Fruit fly (Drosophila melanogaster) whole organism, embryonic: ENCODE data around the gene Fnta.

Experiments used
- Aef1 ChIP-seq: fragments of 200-800 bp; sonication (Bioruptor generic); IDR thresholded peaks from 3 replicates; pipeline ENCODE4 v1.3.6; 2022; ENCODE audit warnings: missing biosample characterization, missing genetic modification characterization
- B-H2 ChIP-seq: fragments of 200-800 bp; sonication (Bioruptor generic); optimal IDR thresholded peaks from 2 replicates; lab custom pipeline; 2018; ENCODE audit warnings: missing biosample characterization, mild to moderate bottlenecking, missing genetic modification characterization
- Bgb ChIP-seq: fragments of 200-800 bp; sonication (Bioruptor generic); IDR thresholded peaks from 2 replicates; pipeline ENCODE4 v1.3.6; 2022; ENCODE audit warnings: missing biosample characterization, missing genetic modification characterization; ENCODE audit not compliant: partially characterized antibody
- CG11085 ChIP-seq: fragments of 200-800 bp; sonication (Bioruptor generic); IDR thresholded peaks from 2 replicates; pipeline ENCODE4 v1.3.6; 2022; ENCODE audit warnings: missing biosample characterization, missing genetic modification characterization
- CG11695 ChIP-seq: fragments of 200-800 bp; sonication (Bioruptor generic); IDR thresholded peaks from 3 replicates; pipeline ENCODE4 v1.3.6; 2022; ENCODE audit warnings: missing biosample characterization, missing genetic modification characterization
- CG13296 ChIP-seq: fragments of 200-800 bp; sonication (Bioruptor generic); optimal IDR thresholded peaks from 3 replicates; lab custom pipeline; 2018; ENCODE audit warnings: missing biosample characterization, mild to moderate bottlenecking, missing genetic modification characterization
- CG1529 ChIP-seq: fragments of 200-800 bp; sonication (Bioruptor generic); optimal IDR thresholded peaks from 3 replicates; lab custom pipeline; 2018; ENCODE audit warnings: missing biosample characterization, missing genetic modification characterization
- CG15514 ChIP-seq: fragments of 200-800 bp; sonication (Bioruptor generic); optimal IDR thresholded peaks from 3 replicates; lab custom pipeline; 2017; ENCODE audit warnings: missing biosample characterization, missing genetic modification characterization, mild to moderate bottlenecking, moderate library complexity, missing genetic modification reagents
- CG16863 ChIP-seq: fragments of 200-800 bp; sonication (Bioruptor generic); optimal IDR thresholded peaks from 3 replicates; lab custom pipeline; 2016; ENCODE audit warnings: missing biosample characterization, missing genetic modification characterization
- CG17359 ChIP-seq: fragments of 200-800 bp; sonication (Bioruptor generic); optimal IDR thresholded peaks from 3 replicates; lab custom pipeline; 2018; ENCODE audit warnings: missing biosample characterization, mild to moderate bottlenecking, missing genetic modification characterization, moderate library complexity
- CG2678 ChIP-seq: fragments of 200-800 bp; sonication (Bioruptor generic); optimal IDR thresholded peaks from 3 replicates; lab custom pipeline; 2019; ENCODE audit warnings: missing biosample characterization, mild to moderate bottlenecking, missing genetic modification characterization, moderate library complexity
- CG9609 ChIP-seq: fragments of 200-800 bp; sonication (Bioruptor generic); optimal IDR thresholded peaks from 3 replicates; lab custom pipeline; 2016; ENCODE audit warnings: missing biosample characterization, missing genetic modification characterization
- CTCF ChIP-seq: fragments of 200-800 bp; sonication (Bioruptor generic); optimal IDR thresholded peaks from 2 replicates; lab custom pipeline; 2017; ENCODE audit warnings: missing biosample characterization, mild to moderate bottlenecking, missing genetic modification characterization, moderate library complexity
- D19B ChIP-seq: fragments of 200-800 bp; sonication (Bioruptor generic); optimal IDR thresholded peaks from 2 replicates; lab custom pipeline; 2017; ENCODE audit warnings: missing biosample characterization, mild to moderate bottlenecking, missing genetic modification characterization
- Deaf1 ChIP-seq: fragments of 200-800 bp; optimal IDR thresholded peaks from 3 replicates; lab custom pipeline; 2019; ENCODE audit warnings: missing biosample characterization, mild to moderate bottlenecking, missing genetic modification characterization, moderate library complexity
- Drgx ChIP-seq: fragments of 200-800 bp; sonication (Bioruptor generic); IDR thresholded peaks from 2 replicates; pipeline ENCODE4 v1.3.6; 2022; ENCODE audit warnings: missing biosample characterization, missing genetic modification characterization
- Ets65A ChIP-seq: fragments of 200-800 bp; sonication (Bioruptor generic); peaks from one replicate; lab custom pipeline; 2016; ENCODE audit warnings: missing biosample characterization, missing genetic modification characterization
- HmgZ ChIP-seq: fragments of 200-800 bp; sonication (Bioruptor generic); optimal IDR thresholded peaks from 2 replicates; lab custom pipeline; 2018; ENCODE audit warnings: missing biosample characterization, mild to moderate bottlenecking, missing genetic modification characterization
- Jarid2 ChIP-seq: fragments of 200-800 bp; sonication (Bioruptor generic); optimal IDR thresholded peaks from 3 replicates; lab custom pipeline; 2017; ENCODE audit warnings: mild to moderate bottlenecking, missing biosample characterization, missing genetic modification reagents, missing genetic modification characterization
- Med ChIP-seq: fragments of 200-800 bp; sonication (Bioruptor generic); peaks from one replicate; lab custom pipeline; 2016; ENCODE audit warnings: missing biosample characterization, missing genetic modification characterization, mild to moderate bottlenecking, inconsistent platforms, moderate library complexity
- Nf-YB ChIP-seq: fragments of 200-800 bp; sonication (Bioruptor generic); optimal IDR thresholded peaks from 3 replicates; lab custom pipeline; 2019; ENCODE audit warnings: missing biosample characterization, mild to moderate bottlenecking, missing genetic modification characterization, moderate library complexity
- Nf-YC ChIP-seq: fragments of 200-800 bp; optimal IDR thresholded peaks from 3 replicates; lab custom pipeline; 2019; ENCODE audit warnings: missing biosample characterization, mild to moderate bottlenecking, missing genetic modification characterization, moderate library complexity
- Oli ChIP-seq: fragments of 200-800 bp; sonication (Bioruptor generic); optimal IDR thresholded peaks from 2 replicates; lab custom pipeline; 2018; ENCODE audit warnings: missing biosample characterization, mild to moderate bottlenecking, missing genetic modification characterization, moderate library complexity
- Taf1 ChIP-seq: fragments of 200-800 bp; sonication (Bioruptor generic); IDR thresholded peaks from 2 replicates; pipeline ENCODE4 v1.3.6; 2022; ENCODE audit warnings: missing biosample characterization, missing genetic modification characterization
- Trl ChIP-seq, 3 experiments: fragments of >200 bp in 2 of 3; fragments of 200-800 bp in 1 of 3; sonication (Bioruptor generic) in 1 of 3; optimal IDR thresholded peaks; 2 replicates in 1 of 3; 3 replicates in 2 of 3; lab custom pipeline; 2016 to 2017; ENCODE audit warnings: missing biosample characterization in 1 of 3, missing genetic modification characterization in 1 of 3
- Vsx1 ChIP-seq: fragments of 200-800 bp; sonication (Bioruptor generic); optimal IDR thresholded peaks from 2 replicates; lab custom pipeline; 2017; ENCODE audit warnings: missing biosample characterization, mild to moderate bottlenecking, missing genetic modification characterization, missing genetic modification reagents
- Xrp1 ChIP-seq: fragments of 200-800 bp; sonication (Bioruptor generic); IDR thresholded peaks from 2 replicates; pipeline ENCODE4 v1.3.6; 2022; ENCODE audit warnings: missing biosample characterization, missing genetic modification characterization
- al ChIP-seq: fragments of 200-800 bp; sonication (Bioruptor generic); IDR thresholded peaks from 2 replicates; pipeline ENCODE4 v1.3.6; 2022; ENCODE audit warnings: missing biosample characterization, missing genetic modification characterization
- amos ChIP-seq: fragments of 200-800 bp; sonication (Bioruptor generic); IDR thresholded peaks from 2 replicates; pipeline ENCODE4 v1.3.6; 2022; ENCODE audit warnings: missing biosample characterization, missing genetic modification characterization; ENCODE audit not compliant: partially characterized antibody
- az2 ChIP-seq: fragments of 200-800 bp; sonication (Bioruptor generic); optimal IDR thresholded peaks from 3 replicates; lab custom pipeline; 2016; ENCODE audit warnings: missing biosample characterization, missing genetic modification characterization
- bsh ChIP-seq, 2 experiments: fragments of 200-800 bp; sonication (Bioruptor generic); optimal IDR thresholded peaks; 2 replicates each; lab custom pipeline; 2017 to 2018; ENCODE audit warnings: mild to moderate bottlenecking in 2 of 2, missing biosample characterization in 2 of 2, missing genetic modification characterization in 2 of 2, moderate library complexity in 1 of 2
- dan ChIP-seq: fragments of 200-800 bp; sonication (Bioruptor generic); IDR thresholded peaks from 2 replicates; pipeline ENCODE4 v1.3.6; 2022; ENCODE audit warnings: missing biosample characterization, missing genetic modification characterization
- ewg ChIP-seq: fragments of 200-800 bp; sonication (Bioruptor generic); optimal IDR thresholded peaks from 3 replicates; lab custom pipeline; 2017; ENCODE audit warnings: mild to moderate bottlenecking, missing biosample characterization, missing genetic modification reagents, missing genetic modification characterization
- grau ChIP-seq: fragments of 200-800 bp; optimal IDR thresholded peaks from 3 replicates; lab custom pipeline; 2019; ENCODE audit warnings: missing biosample characterization, mild to moderate bottlenecking, missing genetic modification characterization, moderate library complexity
- grn ChIP-seq: fragments of 200-800 bp; sonication (Bioruptor generic); optimal IDR thresholded peaks from 3 replicates; lab custom pipeline; 2017; ENCODE audit warnings: missing biosample characterization, missing genetic modification characterization
- gro ChIP-seq: fragments of 200-800 bp; sonication (Bioruptor generic); optimal IDR thresholded peaks from 2 replicates; lab custom pipeline; 2016; ENCODE audit warnings: missing biosample characterization, missing genetic modification characterization
- hbn ChIP-seq: fragments of 200-800 bp; sonication (Bioruptor generic); IDR thresholded peaks from 2 replicates; pipeline ENCODE4 v1.3.6; 2022; ENCODE audit warnings: missing biosample characterization, missing genetic modification characterization; ENCODE audit not compliant: partially characterized antibody
- nerfin-1 ChIP-seq: fragments of 200-800 bp; sonication (Bioruptor generic); optimal IDR thresholded peaks from 3 replicates; lab custom pipeline; 2019; ENCODE audit warnings: missing biosample characterization, mild to moderate bottlenecking, missing genetic modification characterization, moderate library complexity
- pfk ChIP-seq: fragments of 200-800 bp; sonication (Bioruptor generic); optimal IDR thresholded peaks from 2 replicates; lab custom pipeline; 2018; ENCODE audit warnings: missing biosample characterization, mild to moderate bottlenecking, missing genetic modification characterization, moderate library complexity
- pita ChIP-seq: fragments of 200-800 bp; sonication (Bioruptor generic); optimal IDR thresholded peaks from 2 replicates; lab custom pipeline; 2017; ENCODE audit warnings: missing biosample characterization, mild to moderate bottlenecking, missing genetic modification characterization
- pzg ChIP-seq: fragments of 200-800 bp; sonication (Bioruptor generic); optimal IDR thresholded peaks from 3 replicates; lab custom pipeline; 2018; ENCODE audit warnings: missing biosample characterization, mild to moderate bottlenecking, missing genetic modification characterization, moderate library complexity
- scrt ChIP-seq: fragments of 200-800 bp; sonication (Bioruptor generic); optimal IDR thresholded peaks from 2 replicates; lab custom pipeline; 2018; ENCODE audit warnings: missing biosample characterization, mild to moderate bottlenecking, missing genetic modification characterization, moderate library complexity

Fnta gene

dm6 chr2L:4854822-4855221, 24.3 kb upstream of the Fnta start (continued):
- TF ChIP-seq pita (no peak), grau (tag; lab: Kevin White, UChicago) (peak; percentile 5), Drgx (GFP tag; lab: Robert Waterston, UW) (no peak), D19B (GFP tag; lab: Kevin White, UChicago) (peak; percentile 77), CG17359 (tag; lab: Kevin White, UChicago) (peak; percentile 10), CG9609 (GFP tag; lab: Kevin White, UChicago) (no peak), CG16863 (GFP tag; lab: Kevin White, UChicago) (peak; percentile 5), Taf1 (GFP tag; lab: Robert Waterston, UW) (no peak), hbn (GFP tag; lab: Robert Waterston, UW) (no peak), Med (peak; percentile 45), az2 (peak; percentile 2), CG1529 (GFP tag; lab: Kevin White, UChicago) (no peak), CG11085 (GFP tag; lab: Robert Waterston, UW) (no peak), dan (GFP tag; lab: Robert Waterston, UW) (0 out of 2 replicates have a peak, but pooled peaks have one; percentile 29), Xrp1 (GFP tag; lab: Robert Waterston, UW) (peak; percentile 17; the same call in 1 of the 2 replicates), CG13296 (no peak), Oli (tag; lab: Kevin White, UChicago) (peak; percentile 6), bsh (GFP tag; optimal IDR thresholded peaks at IDR 0.05; lab: Kevin White, UChicago) (peak in 1 of 2 experiments; percentile 5), CG2678 (tag; lab: Kevin White, UChicago) (peak; percentile 31), Vsx1 (GFP tag; lab: Kevin White, UChicago) (no peak), pzg (GFP tag; lab: Kevin White, UChicago) (no peak)

DNA sequence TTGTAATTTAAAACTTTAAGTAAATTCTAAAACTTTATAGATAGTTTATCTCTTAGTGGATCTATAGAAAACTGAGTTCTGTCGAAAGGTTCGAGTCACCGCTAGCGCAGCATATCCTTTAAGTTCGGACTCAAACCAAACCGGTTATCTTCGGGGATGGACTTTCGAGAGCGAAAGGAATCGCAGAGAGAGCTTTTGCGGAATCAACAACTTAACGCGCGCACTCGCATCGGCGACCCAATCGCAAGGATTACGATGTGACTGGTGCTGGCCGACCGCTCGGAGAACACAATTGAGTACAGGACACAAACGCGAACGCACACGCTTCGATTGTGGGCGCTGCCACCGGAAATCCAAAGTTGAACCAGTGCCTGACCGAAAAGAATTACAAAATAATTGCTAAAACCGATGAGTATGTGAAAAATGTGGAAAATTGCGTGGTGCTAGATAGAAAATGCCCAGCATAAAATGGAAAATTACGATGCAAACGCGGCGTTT, 22.2 kb upstream of the Fnta start, which contains the start of gene smog:
TSS of gene smog (plus strand) at position 260 of the 498 bp plus-strand sequence.
- peak; percentile 41 for TF ChIP-seq pita
- TF ChIP-seq Deaf1 (tag; lab: Kevin White, UChicago) = peak; percentile 88
- TF ChIP-seq CG11695 (GFP tag; lab: Robert Waterston, UW) = no peak
- TF ChIP-seq B-H2 (GFP tag; lab: Kevin White, UChicago) = no peak
- peak; percentile 93 for TF ChIP-seq ewg (GFP tag; lab: Kevin White, UChicago)
- no peak for TF ChIP-seq gro
- peak; percentile 28 for TF ChIP-seq CG15514 (GFP tag; lab: Kevin White, UChicago)
- no peak for TF ChIP-seq pfk (GFP tag; lab: Kevin White, UChicago)
- peak; percentile 78 for TF ChIP-seq Ets65A (GFP tag; lab: Kevin White, UChicago)
- TF ChIP-seq Nf-YB (GFP tag; lab: Kevin White, UChicago) = peak; percentile 1
- peak; percentile 51 for TF ChIP-seq grn
- TF ChIP-seq pzg (GFP tag; lab: Kevin White, UChicago) = peak; percentile 15
- TF ChIP-seq amos = 0 out of 2 replicates have a peak, but pooled peaks have one; percentile 5
- TF ChIP-seq CTCF (GFP tag; lab: Kevin White, UChicago) = peak; percentile 43
- TF ChIP-seq Jarid2 (GFP tag; lab: Kevin White, UChicago) = peak; percentile 10
- peak in 1 of 2 experiments; percentile 2 for TF ChIP-seq Trl (optimal IDR thresholded peaks at IDR 0.05; lab: Kevin White, UChicago)
- no peak for TF ChIP-seq Trl (GFP tag; optimal IDR thresholded peaks at IDR 0.05; lab: Kevin White, UChicago)
- TF ChIP-seq scrt (GFP tag; lab: Kevin White, UChicago) = peak; percentile 11
- no peak for TF ChIP-seq HmgZ
- TF ChIP-seq Aef1 = no peak
- no peak for TF ChIP-seq al (GFP tag; lab: Robert Waterston, UW)
- TF ChIP-seq Nf-YC (tag; lab: Kevin White, UChicago) = peak; percentile 80
- TF ChIP-seq nerfin-1 (tag; lab: Kevin White, UChicago) = peak; percentile 10
- peak; percentile 8; the same call in 1 of the 2 replicates for TF ChIP-seq Bgb (GFP tag; lab: Robert Waterston, UW)
